Fruit fly (Drosophila melanogaster): Measurements from ENCODE around the gene hh.

hh gene

dm6 chr3R:23132299-23132698 lies 9.4 kb downstream of the hh start:
- TF ChIP-seq CG5204 (GFP tag; optimal IDR thresholded peaks at IDR 0.05) = no peak
- TF ChIP-seq Crg-1 (GFP tag; optimal IDR thresholded peaks at IDR 0.05) = no peak
- no peak for TF ChIP-seq ovo (GFP tag; optimal IDR thresholded peaks at IDR 0.05)
- no peak for TF ChIP-seq kay (GFP tag; ENCODE audit: borderline replicate concordance)
- TF ChIP-seq cic (GFP tag; optimal IDR thresholded peaks at IDR 0.05) = no peak
- no peak for TF ChIP-seq CG7045 (GFP tag; optimal IDR thresholded peaks at IDR 0.05)
- TF ChIP-seq bab1 (GFP tag; optimal IDR thresholded peaks at IDR 0.05) = no peak
- no peak for TF ChIP-seq Mnt (GFP tag; optimal IDR thresholded peaks at IDR 0.05)
- no peak for TF ChIP-seq cnc (optimal IDR thresholded peaks at IDR 0.05)
- TF ChIP-seq Hr96 (GFP tag; optimal IDR thresholded peaks at IDR 0.05) = no peak
- no peak for TF ChIP-seq pad (GFP tag; optimal IDR thresholded peaks at IDR 0.05)

dm6 chr3R:23131341-23131884 lies 10.3 kb downstream of the hh start:
- TF ChIP-seq CG11617 (GFP tag; optimal IDR thresholded peaks at IDR 0.05) (no peak), Crg-1 (GFP tag; optimal IDR thresholded peaks at IDR 0.05) (no peak), ovo (GFP tag; optimal IDR thresholded peaks at IDR 0.05) (no peak), CG7101 (tag; optimal IDR thresholded peaks at IDR 0.05) (no peak), Clk (GFP tag; optimal IDR thresholded peaks at IDR 0.05) (no peak), pad (GFP tag; optimal IDR thresholded peaks at IDR 0.05) (no peak), kay (GFP tag; ENCODE audit: borderline replicate concordance) (no peak), CG7045 (GFP tag; optimal IDR thresholded peaks at IDR 0.05) (no peak)

- TF ChIP-seq CG7101 (tag; optimal IDR thresholded peaks at IDR 0.05) = no peak
These were observed 10.8 kb downstream of the hh start for dm6 chr3R:23130884-23131283.

dm6 chr3R:23130181-23130580 lies 11.5 kb downstream of the hh start:
- TF ChIP-seq CG7101 (tag; optimal IDR thresholded peaks at IDR 0.05) = no peak
- TF ChIP-seq tj (GFP tag; optimal IDR thresholded peaks at IDR 0.05) = no peak
- no peak for TF ChIP-seq CG7045 (GFP tag; optimal IDR thresholded peaks at IDR 0.05)
- no peak for TF ChIP-seq cnc (optimal IDR thresholded peaks at IDR 0.05)
- no peak for TF ChIP-seq toe (GFP tag; optimal IDR thresholded peaks at IDR 0.05)
- TF ChIP-seq Clk (GFP tag; optimal IDR thresholded peaks at IDR 0.05) = no peak
- no peak for TF ChIP-seq Crg-1 (GFP tag; optimal IDR thresholded peaks at IDR 0.05)
- TF ChIP-seq pad (GFP tag; optimal IDR thresholded peaks at IDR 0.05) = no peak
- TF ChIP-seq cic (GFP tag; optimal IDR thresholded peaks at IDR 0.05) = no peak
- TF ChIP-seq Hr96 (GFP tag; optimal IDR thresholded peaks at IDR 0.05) = no peak
- TF ChIP-seq ovo (GFP tag; optimal IDR thresholded peaks at IDR 0.05) = no peak
- no peak for TF ChIP-seq kay (GFP tag; ENCODE audit: borderline replicate concordance)
- no peak for TF ChIP-seq CG14711 (tag; optimal IDR thresholded peaks at IDR 0.05)
- no peak for TF ChIP-seq CG12768 (GFP tag; optimal IDR thresholded peaks at IDR 0.05)
- no peak for TF ChIP-seq CG11617 (GFP tag; optimal IDR thresholded peaks at IDR 0.05)
- TF ChIP-seq CG1620 (GFP tag; optimal IDR thresholded peaks at IDR 0.05) = no peak
- TF ChIP-seq bab1 (GFP tag; optimal IDR thresholded peaks at IDR 0.05) = no peak
- no peak for TF ChIP-seq CG33017 (tag; optimal IDR thresholded peaks at IDR 0.05)
- no peak for TF ChIP-seq CG5204 (GFP tag; optimal IDR thresholded peaks at IDR 0.05)

dm6 chr3R:23129617-23130016 lies 12.1 kb downstream of the hh start:
- no peak for TF ChIP-seq CG33017 (tag; optimal IDR thresholded peaks at IDR 0.05)
- no peak for TF ChIP-seq Mnt (GFP tag; optimal IDR thresholded peaks at IDR 0.05)
- no peak for TF ChIP-seq CG14711 (tag; optimal IDR thresholded peaks at IDR 0.05)
- TF ChIP-seq ovo (GFP tag; optimal IDR thresholded peaks at IDR 0.05) = no peak
- TF ChIP-seq CG5204 (GFP tag; optimal IDR thresholded peaks at IDR 0.05) = no peak
- TF ChIP-seq CG11617 (GFP tag; optimal IDR thresholded peaks at IDR 0.05) = no peak
- TF ChIP-seq CG7045 (GFP tag; optimal IDR thresholded peaks at IDR 0.05) = no peak
- TF ChIP-seq Hr96 (GFP tag; optimal IDR thresholded peaks at IDR 0.05) = no peak
- no peak for TF ChIP-seq cic (GFP tag; optimal IDR thresholded peaks at IDR 0.05)
- no peak for TF ChIP-seq Clk (GFP tag; optimal IDR thresholded peaks at IDR 0.05)
- no peak for TF ChIP-seq CG7101 (tag; optimal IDR thresholded peaks at IDR 0.05)
- TF ChIP-seq Crg-1 (GFP tag; optimal IDR thresholded peaks at IDR 0.05) = no peak
- TF ChIP-seq kay (GFP tag; ENCODE audit: borderline replicate concordance) = no peak
- TF ChIP-seq CG1620 (GFP tag; optimal IDR thresholded peaks at IDR 0.05) = no peak
- TF ChIP-seq CG12768 (GFP tag; optimal IDR thresholded peaks at IDR 0.05) = no peak

- peak; percentile 49 for TF ChIP-seq bab1 (GFP tag; optimal IDR thresholded peaks at IDR 0.05)
- no peak for TF ChIP-seq CG7101 (tag; optimal IDR thresholded peaks at IDR 0.05)
These were observed 13.9 kb downstream of the hh start, which contains the start of gene CG31457 for dm6 chr3R:23127796-23128195. CG31457 (minus strand) TSS chr3R:23127981.

dm6 chr3R:23126241-23127022 lies 15.3 kb downstream of the hh start, which contains the start of gene CG31365:
CG31365 (minus strand) TSS chr3R:23126422.
- TF ChIP-seq CG11617 (GFP tag; optimal IDR thresholded peaks at IDR 0.05) = peak; percentile 28
- peak; percentile 29 for TF ChIP-seq bab1 (GFP tag; optimal IDR thresholded peaks at IDR 0.05)
- TF ChIP-seq CG5204 (GFP tag; optimal IDR thresholded peaks at IDR 0.05) = no peak

Data from whole organism, adult.